Fruit fly (Drosophila melanogaster) whole organism, embryonic: ENCODE data around the gene Tcs6.
A peak's percentile ranks its signal among the peaks of the same experiment; 100 is the strongest.

Source experiments
- Atf-2 ChIP-seq: fragments of 200-800 bp; sonication (Bioruptor generic); optimal IDR thresholded peaks from 2 replicates; lab custom pipeline; 2016; ENCODE audit warnings: missing biosample characterization, missing genetic modification characterization
- Bgb ChIP-seq: fragments of 200-800 bp; sonication (Bioruptor generic); IDR thresholded peaks from 2 replicates; pipeline ENCODE4 v1.3.6; 2022; ENCODE audit warnings: missing biosample characterization, missing genetic modification characterization; ENCODE audit not compliant: partially characterized antibody
- Blimp-1 ChIP-seq: fragments of 200-800 bp; sonication (Bioruptor generic); optimal IDR thresholded peaks from 3 replicates; lab custom pipeline; 2018; ENCODE audit warnings: missing biosample characterization, missing genetic modification characterization, mild to moderate bottlenecking, moderate library complexity, missing genetic modification reagents
- CG11560 ChIP-seq: fragments of 200-800 bp; sonication (Bioruptor generic); IDR thresholded peaks from 3 replicates; pipeline ENCODE4 v1.3.6; 2022; ENCODE audit warnings: missing biosample characterization, missing genetic modification characterization
- CG12744 ChIP-seq: fragments of 200-800 bp; sonication (Bioruptor generic); optimal IDR thresholded peaks from 2 replicates; lab custom pipeline; 2016; ENCODE audit warnings: missing biosample characterization, missing genetic modification characterization
- CG13123 ChIP-seq: fragments of 200-800 bp; sonication (Bioruptor generic); optimal IDR thresholded peaks from 2 replicates; lab custom pipeline; 2016; ENCODE audit warnings: missing biosample characterization, missing genetic modification characterization
- CG13424 ChIP-seq: fragments of 200-800 bp; sonication (Bioruptor generic); optimal IDR thresholded peaks from 2 replicates; lab custom pipeline; 2019; ENCODE audit warnings: missing biosample characterization, mild to moderate bottlenecking, missing genetic modification characterization, moderate library complexity
- CG14667 ChIP-seq: fragments of 200-800 bp; sonication (Bioruptor generic); IDR thresholded peaks from 2 replicates; pipeline ENCODE4 v1.3.6; 2022; ENCODE audit warnings: missing biosample characterization, missing genetic modification characterization
- CG15514 ChIP-seq: fragments of 200-800 bp; sonication (Bioruptor generic); optimal IDR thresholded peaks from 3 replicates; lab custom pipeline; 2017; ENCODE audit warnings: missing biosample characterization, missing genetic modification characterization, mild to moderate bottlenecking, moderate library complexity, missing genetic modification reagents
- CG17359 ChIP-seq: fragments of 200-800 bp; sonication (Bioruptor generic); optimal IDR thresholded peaks from 3 replicates; lab custom pipeline; 2018; ENCODE audit warnings: missing biosample characterization, mild to moderate bottlenecking, missing genetic modification characterization, moderate library complexity
- CG18764 ChIP-seq: fragments of 200-800 bp; sonication (Bioruptor generic); optimal IDR thresholded peaks from 3 replicates; lab custom pipeline; 2016; ENCODE audit warnings: missing biosample characterization, missing genetic modification characterization
- CG2678 ChIP-seq: fragments of 200-800 bp; sonication (Bioruptor generic); optimal IDR thresholded peaks from 3 replicates; lab custom pipeline; 2019; ENCODE audit warnings: missing biosample characterization, mild to moderate bottlenecking, missing genetic modification characterization, moderate library complexity
- CG2889 ChIP-seq: fragments of 200-800 bp; sonication (Bioruptor generic); IDR thresholded peaks from 3 replicates; pipeline ENCODE4 v1.3.6; 2022; ENCODE audit warnings: missing biosample characterization, missing genetic modification characterization
- CG30020 ChIP-seq: fragments of 200-800 bp; optimal IDR thresholded peaks from 2 replicates; lab custom pipeline; 2019; ENCODE audit warnings: missing biosample characterization, mild to moderate bottlenecking, missing genetic modification characterization, moderate library complexity
- CG31388 ChIP-seq: fragments of 200-800 bp; sonication (Bioruptor generic); optimal IDR thresholded peaks from 2 replicates; lab custom pipeline; 2016; ENCODE audit warnings: missing biosample characterization, missing genetic modification characterization
- CG33213 ChIP-seq: fragments of 200-800 bp; sonication (Bioruptor generic); optimal IDR thresholded peaks from 3 replicates; lab custom pipeline; 2016; ENCODE audit warnings: missing biosample characterization, missing genetic modification characterization
- CG6272 ChIP-seq: fragments of 200-800 bp; sonication (Bioruptor generic); IDR thresholded peaks from 2 replicates; pipeline ENCODE4 v1.3.6; 2022; ENCODE audit warnings: missing biosample characterization, missing genetic modification characterization
- CG6689 ChIP-seq: fragments of 200-800 bp; sonication (Bioruptor generic); IDR thresholded peaks from 2 replicates; pipeline ENCODE4 v1.3.6; 2022; ENCODE audit warnings: missing biosample characterization, missing genetic modification characterization
- CG7357 ChIP-seq: fragments of 200-800 bp; sonication (Bioruptor generic); IDR thresholded peaks from 3 replicates; pipeline ENCODE4 v1.3.6; 2022; ENCODE audit warnings: missing biosample characterization, missing genetic modification characterization
- CG8089 ChIP-seq: fragments of 200-800 bp; sonication (Bioruptor generic); optimal IDR thresholded peaks from 3 replicates; lab custom pipeline; 2016; ENCODE audit warnings: missing biosample characterization, missing genetic modification characterization
- CG8765 ChIP-seq: fragments of 200-800 bp; sonication (Bioruptor generic); IDR thresholded peaks from 2 replicates; pipeline ENCODE4 v1.3.6; 2022; ENCODE audit warnings: missing biosample characterization, missing genetic modification characterization
- CG8924 ChIP-seq: fragments of 200-800 bp; optimal IDR thresholded peaks from 3 replicates; lab custom pipeline; 2019; ENCODE audit warnings: missing biosample characterization, mild to moderate bottlenecking, missing genetic modification characterization, moderate library complexity
- D19A ChIP-seq: fragments of 200-800 bp; optimal IDR thresholded peaks from 3 replicates; lab custom pipeline; 2019; ENCODE audit warnings: missing biosample characterization, mild to moderate bottlenecking, missing genetic modification characterization, moderate library complexity
- Dbx ChIP-seq: fragments of 200-800 bp; sonication (Bioruptor generic); IDR thresholded peaks from 3 replicates; pipeline ENCODE4 v1.3.6; 2022; ENCODE audit warnings: missing biosample characterization, missing genetic modification characterization
- Deaf1 ChIP-seq: fragments of 200-800 bp; optimal IDR thresholded peaks from 3 replicates; lab custom pipeline; 2019; ENCODE audit warnings: missing biosample characterization, mild to moderate bottlenecking, missing genetic modification characterization, moderate library complexity
- Dip3 ChIP-seq: fragments of 200-800 bp; sonication (Bioruptor generic); optimal IDR thresholded peaks from 3 replicates; lab custom pipeline; 2016; ENCODE audit warnings: missing biosample characterization, missing genetic modification characterization
- Ets65A ChIP-seq: fragments of 200-800 bp; sonication (Bioruptor generic); peaks from one replicate; lab custom pipeline; 2016; ENCODE audit warnings: missing biosample characterization, missing genetic modification characterization
- HHEX ChIP-seq: fragments of 200-800 bp; sonication (Bioruptor generic); optimal IDR thresholded peaks from 3 replicates; lab custom pipeline; 2017; ENCODE audit warnings: missing biosample characterization, mild to moderate bottlenecking, missing genetic modification characterization, missing genetic modification reagents
- HLH3B ChIP-seq: fragments of 200-800 bp; sonication (Bioruptor generic); IDR thresholded peaks from 2 replicates; pipeline ENCODE4 v1.3.6; 2022; ENCODE audit warnings: missing biosample characterization, missing genetic modification characterization
- HmgZ ChIP-seq: fragments of 200-800 bp; sonication (Bioruptor generic); optimal IDR thresholded peaks from 2 replicates; lab custom pipeline; 2018; ENCODE audit warnings: missing biosample characterization, mild to moderate bottlenecking, missing genetic modification characterization
- NC2α ChIP-seq: fragments of 200-800 bp; sonication (Bioruptor generic); optimal IDR thresholded peaks from 2 replicates; lab custom pipeline; 2016; ENCODE audit warnings: missing biosample characterization, missing genetic modification characterization
- Sin3A ChIP-seq: fragments of >200 bp; optimal IDR thresholded peaks from 2 replicates; lab custom pipeline; 2018
- Spps ChIP-seq: fragments of 200-800 bp; sonication (Bioruptor generic); optimal IDR thresholded peaks from 2 replicates; lab custom pipeline; 2018; ENCODE audit warnings: missing biosample characterization, mild to moderate bottlenecking, missing genetic modification characterization
- TFAM ChIP-seq: fragments of 200-800 bp; sonication (Bioruptor generic); optimal IDR thresholded peaks from 2 replicates; lab custom pipeline; 2017; ENCODE audit warnings: missing biosample characterization, missing genetic modification characterization, inconsistent platforms
- cad ChIP-seq: fragments of >200 bp; optimal IDR thresholded peaks from 2 replicates; lab custom pipeline; 2017; ENCODE audit warnings: missing biosample characterization, missing genetic modification characterization
- crp ChIP-seq, 2 experiments: fragments of 200-800 bp; sonication (Bioruptor generic); optimal IDR thresholded peaks; 2 replicates in 1 of 2; 3 replicates in 1 of 2; lab custom pipeline; 2017; ENCODE audit warnings: missing biosample characterization in 2 of 2, missing genetic modification characterization in 2 of 2, mild to moderate bottlenecking in 1 of 2, moderate library complexity in 1 of 2
- danr ChIP-seq: fragments of 200-800 bp; sonication (Bioruptor generic); IDR thresholded peaks from 2 replicates; pipeline ENCODE4 v1.3.6; 2022; ENCODE audit warnings: missing biosample characterization, missing genetic modification characterization
- fu2 ChIP-seq: fragments of 200-800 bp; sonication (Bioruptor generic); optimal IDR thresholded peaks from 2 replicates; lab custom pipeline; 2016; ENCODE audit warnings: missing biosample characterization, missing genetic modification characterization
- gce ChIP-seq: fragments of 200-800 bp; sonication (Bioruptor generic); IDR thresholded peaks from 3 replicates; pipeline ENCODE4 v1.3.6; 2022; ENCODE audit warnings: missing biosample characterization, missing genetic modification characterization
- gfzf ChIP-seq: fragments of 200-800 bp; sonication (Bioruptor generic); optimal IDR thresholded peaks from 2 replicates; lab custom pipeline; 2016; ENCODE audit warnings: missing biosample characterization, mild to moderate bottlenecking, missing genetic modification characterization, moderate library complexity
- gsb ChIP-seq: fragments of 200-800 bp; sonication (Bioruptor generic); IDR thresholded peaks from 2 replicates; pipeline ENCODE4 v1.3.6; 2022; ENCODE audit warnings: missing biosample characterization, missing genetic modification characterization
- lmd ChIP-seq: fragments of 200-800 bp; sonication (Bioruptor generic); IDR thresholded peaks from 2 replicates; pipeline ENCODE4 v1.3.6; 2022; ENCODE audit warnings: missing biosample characterization, missing genetic modification characterization
- nerfin-1 ChIP-seq: fragments of 200-800 bp; sonication (Bioruptor generic); optimal IDR thresholded peaks from 3 replicates; lab custom pipeline; 2019; ENCODE audit warnings: missing biosample characterization, mild to moderate bottlenecking, missing genetic modification characterization, moderate library complexity
- nerfin-2 ChIP-seq: fragments of 200-800 bp; sonication (Bioruptor generic); IDR thresholded peaks from 2 replicates; pipeline ENCODE4 v1.3.6; 2022; ENCODE audit warnings: missing biosample characterization, missing genetic modification characterization; ENCODE audit not compliant: partially characterized antibody
- onecut ChIP-seq: fragments of 200-800 bp; sonication (Bioruptor generic); IDR thresholded peaks from 2 replicates; pipeline ENCODE4 v1.3.6; 2022; ENCODE audit warnings: missing biosample characterization, missing genetic modification characterization
- pnt ChIP-seq: fragments of 200-800 bp; sonication (Bioruptor generic); optimal IDR thresholded peaks from 3 replicates; lab custom pipeline; 2016; ENCODE audit warnings: missing biosample characterization, missing genetic modification characterization
- zen2 ChIP-seq: fragments of 200-800 bp; sonication (Bioruptor generic); IDR thresholded peaks from 3 replicates; pipeline ENCODE4 v1.3.6; 2022; ENCODE audit warnings: missing biosample characterization, missing genetic modification characterization; ENCODE audit not compliant: partially characterized antibody
- zf30C ChIP-seq: fragments of 200-800 bp; sonication (Bioruptor generic); optimal IDR thresholded peaks from 3 replicates; lab custom pipeline; 2018; ENCODE audit warnings: missing biosample characterization, mild to moderate bottlenecking, missing genetic modification characterization
- zfh1 ChIP-seq: fragments of 200-800 bp; sonication (Bioruptor generic); IDR thresholded peaks from 3 replicates; pipeline ENCODE4 v1.3.6; 2022; ENCODE audit warnings: missing biosample characterization, missing genetic modification characterization

The Tcs6 gene

DNA sequence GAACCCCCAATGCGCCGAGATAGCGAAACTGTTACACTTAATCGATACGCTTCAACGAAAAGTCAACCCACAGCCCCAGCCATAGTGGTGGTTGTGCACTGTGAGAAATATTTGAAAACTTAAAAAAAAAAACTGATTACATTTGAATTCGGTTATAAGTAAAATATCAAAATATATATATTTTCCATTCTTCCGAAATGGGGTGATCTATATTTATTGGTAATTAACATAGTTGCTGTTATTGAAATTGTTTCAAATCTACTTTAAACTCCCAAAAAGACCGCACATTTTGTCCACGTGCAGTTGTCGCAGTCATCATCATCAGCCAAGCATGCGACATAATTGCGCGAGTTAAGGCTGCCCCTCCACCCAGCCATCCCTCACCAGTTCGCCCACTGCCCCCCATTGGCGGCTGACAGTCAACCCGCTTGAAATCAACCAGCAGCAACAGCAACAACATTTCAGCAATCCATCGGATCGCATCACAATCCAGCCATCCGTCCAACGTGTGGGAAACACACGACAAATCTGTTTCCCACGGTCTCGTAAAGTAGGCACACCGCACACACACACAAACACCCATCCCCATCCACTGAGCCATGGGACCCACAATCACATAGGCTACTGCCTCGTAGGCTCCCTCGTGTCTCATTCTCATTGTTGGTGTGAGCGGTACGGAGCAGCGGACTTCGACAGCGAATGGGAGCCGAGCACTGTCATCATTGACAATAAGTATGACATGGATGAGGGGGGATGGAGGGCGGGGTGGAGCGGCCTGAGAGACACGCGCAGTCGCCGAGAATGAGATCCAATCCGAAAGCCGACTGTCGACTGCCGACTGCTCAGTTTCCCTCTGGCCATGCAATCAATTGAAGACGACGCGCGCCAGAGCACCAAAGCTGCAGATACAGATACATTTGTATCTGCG lies 37.5 kb downstream of the Tcs6 start (continued):
- TF ChIP-seq TFAM (GFP tag; lab: Kevin White, UChicago) (no peak), zf30C (peak; percentile 72), zen2 (GFP tag; lab: Robert Waterston, UW) (0 out of 3 replicates have a peak, but pooled peaks have one; percentile 38), Deaf1 (tag; lab: Kevin White, UChicago) (peak; percentile 99), Atf-2 (GFP tag; lab: Kevin White, UChicago) (no peak), HHEX (GFP tag; lab: Kevin White, UChicago) (peak; percentile 44), pnt (GFP tag; lab: Kevin White, UChicago) (no peak), CG6272 (GFP tag; lab: Robert Waterston, UW) (no peak), CG8924 (tag; lab: Kevin White, UChicago) (peak; percentile 48), gce (peak; percentile 33; the same call in 1 of the 3 replicates), danr (GFP tag; lab: Robert Waterston, UW) (no peak), CG12744 (GFP tag; lab: Kevin White, UChicago) (no peak), HmgZ (tag; lab: Kevin White, UChicago) (no peak), CG33213 (no peak), Bgb (GFP tag; lab: Robert Waterston, UW) (peak; percentile 33; the same call in 1 of the 2 replicates), CG18764 (GFP tag; lab: Kevin White, UChicago) (peak; percentile 40), NC2α (GFP tag; lab: Kevin White, UChicago) (no peak), CG8765 (GFP tag; lab: Robert Waterston, UW) (no peak), CG30020 (tag; lab: Kevin White, UChicago) (no peak), CG8089 (GFP tag; lab: Kevin White, UChicago) (no peak), CG13424 (tag; lab: Kevin White, UChicago) (peak; percentile 72), CG2889 (GFP tag; lab: Robert Waterston, UW) (0 out of 3 replicates have a peak, but pooled peaks have one; percentile 43), CG13123 (GFP tag; lab: Kevin White, UChicago) (no peak), CG6689 (peak; percentile 64), CG7357 (GFP tag; lab: Robert Waterston, UW) (no peak), CG11560 (no peak), lmd (GFP tag; lab: Robert Waterston, UW) (peak; percentile 63), cad (no peak), onecut (0 out of 2 replicates have a peak, but pooled peaks have one; percentile 15), Dbx (GFP tag; lab: Robert Waterston, UW) (no peak), CG15514 (GFP tag; lab: Kevin White, UChicago) (peak; percentile 8), zfh1 (GFP tag; lab: Robert Waterston, UW) (peak; percentile 56), gfzf (GFP tag; lab: Kevin White, UChicago) (no peak), Blimp-1 (GFP tag; lab: Kevin White, UChicago) (peak; percentile 72), CG14667 (GFP tag; lab: Robert Waterston, UW) (peak; percentile 45), HLH3B (peak; percentile 31; the same call in 1 of the 2 replicates), Sin3A (lab: Kevin White, UChicago) (no peak), Ets65A (GFP tag; lab: Kevin White, UChicago) (no peak), fu2 (GFP tag; lab: Kevin White, UChicago) (no peak), nerfin-1 (tag; lab: Kevin White, UChicago) (peak; percentile 44), CG31388 (no peak), gsb (GFP tag; lab: Robert Waterston, UW) (no peak), Spps (tag; lab: Kevin White, UChicago) (peak; percentile 59), D19A (tag; lab: Kevin White, UChicago) (peak; percentile 57), nerfin-2 (GFP tag; lab: Robert Waterston, UW) (no peak), CG2678 (tag; lab: Kevin White, UChicago) (peak; percentile 82), CG17359 (peak; percentile 77), Dip3 (GFP tag; lab: Kevin White, UChicago) (no peak), crp (GFP tag; optimal IDR thresholded peaks at IDR 0.05; lab: Kevin White, UChicago) (peak in 1 of 2 experiments; percentile 21)
